Fruit fly (Drosophila melanogaster) whole organism, embryonic: ENCODE results near the gene Sfxn2.

ENCODE experiments used
- Adf1 ChIP-seq: fragments of 200-800 bp; sonication (Bioruptor generic); IDR thresholded peaks from 2 replicates; pipeline ENCODE4 v1.3.6; 2022; ENCODE audit warnings: missing biosample characterization, missing genetic modification characterization
- Antp ChIP-seq: fragments of 200-800 bp; sonication (Bioruptor generic); optimal IDR thresholded peaks from 3 replicates; lab custom pipeline; 2016; ENCODE audit warnings: missing biosample characterization, missing genetic modification characterization
- BtbVII ChIP-seq: fragments of 200-800 bp; sonication (Bioruptor generic); optimal IDR thresholded peaks from 3 replicates; lab custom pipeline; 2017; ENCODE audit warnings: missing biosample characterization, mild to moderate bottlenecking, missing genetic modification characterization
- CG13424 ChIP-seq: fragments of 200-800 bp; sonication (Bioruptor generic); optimal IDR thresholded peaks from 2 replicates; lab custom pipeline; 2019; ENCODE audit warnings: missing biosample characterization, mild to moderate bottlenecking, missing genetic modification characterization, moderate library complexity
- CG14667 ChIP-seq: fragments of 200-800 bp; sonication (Bioruptor generic); IDR thresholded peaks from 2 replicates; pipeline ENCODE4 v1.3.6; 2022; ENCODE audit warnings: missing biosample characterization, missing genetic modification characterization
- CG15073 ChIP-seq: fragments of 200-800 bp; sonication (Bioruptor generic); optimal IDR thresholded peaks from 2 replicates; lab custom pipeline; 2016; ENCODE audit warnings: missing biosample characterization, missing genetic modification characterization
- CG1647 ChIP-seq: fragments of 200-800 bp; sonication (Bioruptor generic); optimal IDR thresholded peaks from 3 replicates; lab custom pipeline; 2016; ENCODE audit warnings: missing biosample characterization, missing genetic modification characterization
- CG16779 ChIP-seq: fragments of 200-800 bp; sonication (Bioruptor generic); IDR thresholded peaks from 2 replicates; pipeline ENCODE4 v1.3.6; 2022; ENCODE audit warnings: missing biosample characterization, missing genetic modification characterization
- CG16815 ChIP-seq: fragments of 200-800 bp; sonication (Bioruptor generic); optimal IDR thresholded peaks from 3 replicates; lab custom pipeline; 2017; ENCODE audit warnings: missing biosample characterization, mild to moderate bottlenecking, missing genetic modification characterization
- CG17385 ChIP-seq: fragments of 200-800 bp; sonication (Bioruptor generic); optimal IDR thresholded peaks from 3 replicates; lab custom pipeline; 2018; ENCODE audit warnings: missing biosample characterization, mild to moderate bottlenecking, missing genetic modification characterization
- CG18764 ChIP-seq: fragments of 200-800 bp; sonication (Bioruptor generic); optimal IDR thresholded peaks from 3 replicates; lab custom pipeline; 2016; ENCODE audit warnings: missing biosample characterization, missing genetic modification characterization
- CG30020 ChIP-seq: fragments of 200-800 bp; optimal IDR thresholded peaks from 2 replicates; lab custom pipeline; 2019; ENCODE audit warnings: missing biosample characterization, mild to moderate bottlenecking, missing genetic modification characterization, moderate library complexity
- CG34376 ChIP-seq: fragments of 200-800 bp; sonication (Bioruptor generic); optimal IDR thresholded peaks from 2 replicates; lab custom pipeline; 2018; ENCODE audit warnings: missing biosample characterization, mild to moderate bottlenecking, missing genetic modification characterization
- CG4707 ChIP-seq: fragments of 200-800 bp; sonication (Bioruptor generic); optimal IDR thresholded peaks from 2 replicates; lab custom pipeline; 2018; ENCODE audit warnings: missing biosample characterization, mild to moderate bottlenecking, missing genetic modification characterization, moderate library complexity
- CG7839 ChIP-seq: fragments of 200-800 bp; sonication (Bioruptor generic); optimal IDR thresholded peaks from 3 replicates; lab custom pipeline; 2018; ENCODE audit warnings: missing biosample characterization, mild to moderate bottlenecking, missing genetic modification characterization, moderate library complexity
- CG8290 ChIP-seq, 3 experiments: fragments of 200-800 bp; sonication (Bioruptor generic); optimal IDR thresholded peaks; 2 replicates each; lab custom pipeline; 2016 to 2019; ENCODE audit warnings: missing biosample characterization in 3 of 3, missing genetic modification characterization in 3 of 3, mild to moderate bottlenecking in 2 of 3, moderate library complexity in 1 of 3
- CG8359 ChIP-seq: fragments of 200-800 bp; sonication (Bioruptor generic); optimal IDR thresholded peaks from 2 replicates; lab custom pipeline; 2017; ENCODE audit warnings: missing biosample characterization, mild to moderate bottlenecking, missing genetic modification characterization, borderline replicate concordance
- CG9437 ChIP-seq: fragments of 200-800 bp; sonication (Bioruptor generic); optimal IDR thresholded peaks from 2 replicates; lab custom pipeline; 2018; ENCODE audit warnings: missing biosample characterization, mild to moderate bottlenecking, missing genetic modification characterization
- CrebB ChIP-seq: fragments of 200-800 bp; sonication (Bioruptor generic); optimal IDR thresholded peaks from 3 replicates; lab custom pipeline; 2018; ENCODE audit warnings: missing biosample characterization, mild to moderate bottlenecking, missing genetic modification characterization
- Dfd ChIP-seq, 2 experiments: fragments of >200 bp; optimal IDR thresholded peaks; 2 replicates each; lab custom pipeline; 2017; ENCODE audit warnings: missing biosample characterization in 2 of 2, missing genetic modification characterization in 2 of 2
- Dref ChIP-seq: fragments of 200-800 bp; sonication (Bioruptor generic); IDR thresholded peaks from 2 replicates; pipeline ENCODE4 v1.3.6; 2022; ENCODE audit warnings: missing biosample characterization, missing genetic modification characterization
- E2f2 ChIP-seq: fragments of 200-800 bp; sonication (Bioruptor generic); IDR thresholded peaks from 2 replicates; pipeline ENCODE4 v1.3.6; 2022; ENCODE audit warnings: missing biosample characterization, missing genetic modification characterization
- Fer3 ChIP-seq: fragments of 200-800 bp; sonication (Bioruptor generic); optimal IDR thresholded peaks from 2 replicates; lab custom pipeline; 2018; ENCODE audit warnings: missing biosample characterization, mild to moderate bottlenecking, missing genetic modification characterization, moderate library complexity
- Gsc ChIP-seq: fragments of 200-800 bp; sonication (Bioruptor generic); IDR thresholded peaks from 2 replicates; pipeline ENCODE4 v1.3.6; 2022; ENCODE audit warnings: missing biosample characterization, missing genetic modification characterization
- HLH54F ChIP-seq: fragments of 200-800 bp; sonication (Bioruptor generic); optimal IDR thresholded peaks from 3 replicates; lab custom pipeline; 2016; ENCODE audit warnings: missing biosample characterization, missing genetic modification characterization
- Hand ChIP-seq: fragments of 200-800 bp; sonication (Bioruptor generic); optimal IDR thresholded peaks from 2 replicates; lab custom pipeline; 2017; ENCODE audit warnings: mild to moderate bottlenecking, missing biosample characterization, missing genetic modification reagents, missing genetic modification characterization
- Mes4 ChIP-seq: fragments of 200-800 bp; sonication (Bioruptor generic); optimal IDR thresholded peaks from 2 replicates; lab custom pipeline; 2016; ENCODE audit warnings: missing biosample characterization, missing genetic modification characterization
- Myb ChIP-seq: fragments of 200-800 bp; sonication (Bioruptor generic); optimal IDR thresholded peaks from 2 replicates; lab custom pipeline; 2016; ENCODE audit warnings: missing biosample characterization, missing genetic modification characterization
- Oli ChIP-seq: fragments of 200-800 bp; sonication (Bioruptor generic); optimal IDR thresholded peaks from 2 replicates; lab custom pipeline; 2018; ENCODE audit warnings: missing biosample characterization, mild to moderate bottlenecking, missing genetic modification characterization, moderate library complexity
- Opbp ChIP-seq: fragments of 200-800 bp; sonication (Bioruptor generic); IDR thresholded peaks from 3 replicates; pipeline ENCODE4 v1.3.6; 2022; ENCODE audit warnings: missing biosample characterization, missing genetic modification characterization; ENCODE audit not compliant: partially characterized antibody
- Rx ChIP-seq: fragments of 200-800 bp; sonication (Bioruptor generic); IDR thresholded peaks from 2 replicates; pipeline ENCODE4 v1.3.6; 2022; ENCODE audit warnings: missing biosample characterization, missing genetic modification characterization
- Sry-δ ChIP-seq: fragments of 200-800 bp; sonication (Bioruptor generic); optimal IDR thresholded peaks from 2 replicates; lab custom pipeline; 2016; ENCODE audit warnings: missing biosample characterization, missing genetic modification characterization
- ara ChIP-seq: fragments of 200-800 bp; sonication (Bioruptor generic); IDR thresholded peaks from 2 replicates; pipeline ENCODE4 v1.3.6; 2022; ENCODE audit warnings: missing biosample characterization, missing genetic modification characterization
- chn ChIP-seq: fragments of 200-800 bp; sonication (Bioruptor generic); optimal IDR thresholded peaks from 2 replicates; lab custom pipeline; 2016; ENCODE audit warnings: missing biosample characterization, missing genetic modification characterization
- ci ChIP-seq: fragments of 200-800 bp; sonication (Bioruptor generic); IDR thresholded peaks from 3 replicates; pipeline ENCODE4 v1.3.6; 2022; ENCODE audit warnings: missing biosample characterization, missing genetic modification characterization
- crp ChIP-seq, 2 experiments: fragments of 200-800 bp; sonication (Bioruptor generic); optimal IDR thresholded peaks; 2 replicates in 1 of 2; 3 replicates in 1 of 2; lab custom pipeline; 2017; ENCODE audit warnings: missing biosample characterization in 2 of 2, missing genetic modification characterization in 2 of 2, mild to moderate bottlenecking in 1 of 2, moderate library complexity in 1 of 2
- dan ChIP-seq: fragments of 200-800 bp; sonication (Bioruptor generic); IDR thresholded peaks from 2 replicates; pipeline ENCODE4 v1.3.6; 2022; ENCODE audit warnings: missing biosample characterization, missing genetic modification characterization
- gem ChIP-seq: fragments of 200-800 bp; sonication (Bioruptor generic); optimal IDR thresholded peaks from 2 replicates; lab custom pipeline; 2019; ENCODE audit warnings: missing biosample characterization, mild to moderate bottlenecking, missing genetic modification characterization, moderate library complexity
- ham ChIP-seq: fragments of 200-800 bp; sonication (Bioruptor generic); IDR thresholded peaks from 2 replicates; pipeline ENCODE4 v1.3.6; 2022; ENCODE audit warnings: missing biosample characterization, missing genetic modification characterization
- hbn ChIP-seq: fragments of 200-800 bp; sonication (Bioruptor generic); IDR thresholded peaks from 2 replicates; pipeline ENCODE4 v1.3.6; 2022; ENCODE audit warnings: missing biosample characterization, missing genetic modification characterization; ENCODE audit not compliant: partially characterized antibody
- kah ChIP-seq: fragments of 200-800 bp; sonication (Bioruptor generic); optimal IDR thresholded peaks from 2 replicates; lab custom pipeline; 2018; ENCODE audit warnings: missing biosample characterization, mild to moderate bottlenecking, missing genetic modification characterization
- kay ChIP-seq: fragments of 200-800 bp; sonication (Bioruptor generic); optimal IDR thresholded peaks from 2 replicates; lab custom pipeline; 2016; ENCODE audit warnings: missing biosample characterization, missing genetic modification characterization
- pho ChIP-seq: fragments of 200-800 bp; sonication (Bioruptor generic); optimal IDR thresholded peaks from 2 replicates; lab custom pipeline; 2016; ENCODE audit warnings: missing biosample characterization, missing genetic modification characterization
- pnt ChIP-seq: fragments of 200-800 bp; sonication (Bioruptor generic); optimal IDR thresholded peaks from 3 replicates; lab custom pipeline; 2016; ENCODE audit warnings: missing biosample characterization, missing genetic modification characterization
- pzg ChIP-seq: fragments of 200-800 bp; sonication (Bioruptor generic); optimal IDR thresholded peaks from 3 replicates; lab custom pipeline; 2018; ENCODE audit warnings: missing biosample characterization, mild to moderate bottlenecking, missing genetic modification characterization, moderate library complexity
- seq ChIP-seq: fragments of 200-800 bp; sonication (Bioruptor generic); IDR thresholded peaks from 2 replicates; pipeline ENCODE4 v1.3.6; 2022; ENCODE audit warnings: missing biosample characterization, missing genetic modification characterization
- trh ChIP-seq: fragments of 200-800 bp; sonication (Bioruptor generic); optimal IDR thresholded peaks from 2 replicates; lab custom pipeline; 2016; ENCODE audit warnings: missing biosample characterization, missing genetic modification characterization
- unc-4 ChIP-seq: fragments of 200-800 bp; sonication (Bioruptor generic); IDR thresholded peaks from 2 replicates; pipeline ENCODE4 v1.3.6; 2022; ENCODE audit warnings: missing biosample characterization, missing genetic modification characterization; ENCODE audit not compliant: partially characterized antibody
- wdn ChIP-seq: fragments of 200-800 bp; sonication (Bioruptor generic); IDR thresholded peaks from 2 replicates; pipeline ENCODE4 v1.3.6; 2022; ENCODE audit warnings: missing biosample characterization, missing genetic modification characterization

The Sfxn2 gene

DNA sequence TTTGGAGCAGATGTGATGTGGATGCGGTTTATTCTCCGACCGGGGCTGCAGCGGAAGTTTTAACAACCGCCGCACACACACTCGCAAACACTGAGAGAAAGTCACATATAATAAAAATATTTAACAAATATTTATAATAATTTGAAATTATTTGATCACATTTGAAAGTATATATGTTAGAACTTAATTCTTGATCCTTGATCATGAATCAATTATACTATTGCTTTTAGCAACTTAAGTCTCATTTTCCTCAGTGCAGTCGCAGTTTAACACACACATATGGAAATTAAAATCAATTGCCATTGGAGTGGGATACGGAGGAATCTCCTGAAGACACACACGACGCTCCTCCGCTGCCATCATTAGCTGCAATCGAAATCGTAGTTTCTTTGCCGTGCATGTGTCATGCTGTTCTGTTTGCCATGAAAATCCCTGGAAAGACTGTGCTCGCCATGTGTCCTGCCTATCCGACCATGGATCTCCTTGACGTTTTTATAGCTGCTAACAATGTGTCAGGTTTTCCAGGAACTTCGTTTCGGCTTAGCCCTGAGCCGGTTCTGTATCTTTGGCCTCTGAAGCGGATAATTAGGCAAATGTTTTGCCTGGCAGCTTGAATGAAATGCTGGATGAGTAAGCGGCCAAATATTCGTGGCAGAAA lies 29.7 kb upstream of the Sfxn2 start (continued):
- TF ChIP-seq crp (GFP tag; optimal IDR thresholded peaks at IDR 0.05; lab: Kevin White, UChicago) (no peak), ara (GFP tag; lab: Robert Waterston, UW) (peak; percentile 91), Adf1 (GFP tag; lab: Robert Waterston, UW) (no peak), gem (peak; percentile 87), HLH54F (GFP tag; lab: Kevin White, UChicago) (no peak), CG8359 (peak; percentile 70), CG34376 (GFP tag; lab: Kevin White, UChicago) (no peak), CrebB (tag; lab: Kevin White, UChicago) (peak; percentile 10), hbn (no peak), ham (GFP tag; lab: Robert Waterston, UW) (no peak), seq (no peak), CG9437 (GFP tag; lab: Kevin White, UChicago) (peak; percentile 38), kay (GFP tag; lab: Kevin White, UChicago) (peak; percentile 46), CG16779 (no peak), CG14667 (GFP tag; lab: Robert Waterston, UW) (peak; percentile 60; the same call in 1 of the 2 replicates), CG13424 (tag; lab: Kevin White, UChicago) (peak; percentile 76), Dfd (GFP tag; optimal IDR thresholded peaks at IDR 0.05; lab: Kevin White, UChicago) (no peak), Mes4 (GFP tag; lab: Kevin White, UChicago) (no peak), E2f2 (GFP tag; lab: Robert Waterston, UW) (peak; percentile 53; the same call in 1 of the 2 replicates), Hand (GFP tag; lab: Kevin White, UChicago) (no peak), CG15073 (no peak), pnt (no peak), pho (GFP tag; lab: Kevin White, UChicago) (no peak), CG18764 (GFP tag; lab: Kevin White, UChicago) (peak; percentile 45), CG4707 (GFP tag; lab: Kevin White, UChicago) (peak; percentile 37), Oli (tag; lab: Kevin White, UChicago) (peak; percentile 79), CG8290 (GFP tag; optimal IDR thresholded peaks at IDR 0.05; lab: Kevin White, UChicago) (peak; percentile 57), CG8290 (tag; optimal IDR thresholded peaks at IDR 0.05; lab: Kevin White, UChicago) (peak in 1 of 2 experiments; percentile 60), dan (GFP tag; lab: Robert Waterston, UW) (no peak; the same call in 1 of the 2 replicates), ci (peak; percentile 81), Antp (GFP tag; lab: Kevin White, UChicago) (no peak), Rx (GFP tag; lab: Robert Waterston, UW) (0 out of 2 replicates have a peak, but pooled peaks have one; percentile 43), Fer3 (peak; percentile 46), Myb (GFP tag; lab: Kevin White, UChicago) (no peak), BtbVII (peak; percentile 27), Sry-δ (GFP tag; lab: Kevin White, UChicago) (no peak), CG16815 (GFP tag; lab: Kevin White, UChicago) (peak; percentile 72), CG30020 (tag; lab: Kevin White, UChicago) (peak; percentile 37), CG7839 (tag; lab: Kevin White, UChicago) (peak; percentile 82), trh (GFP tag; lab: Kevin White, UChicago) (no peak), CG17385 (peak; percentile 61), CG1647 (GFP tag; lab: Kevin White, UChicago) (no peak), chn (GFP tag; lab: Kevin White, UChicago) (peak; percentile 11), Dref (no peak), unc-4 (GFP tag; lab: Robert Waterston, UW) (no peak), pzg (GFP tag; lab: Kevin White, UChicago) (no peak), wdn (no peak), Gsc (GFP tag; lab: Robert Waterston, UW) (no peak), Opbp (GFP tag; lab: Robert Waterston, UW) (no peak), kah (GFP tag; lab: Kevin White, UChicago) (peak; percentile 32)
